Worm (Caenorhabditis elegans) whole organism, late embryonic: ENCODE measurements around the gene T16A9.3.
A peak's percentile ranks its signal among the peaks of the same experiment; 100 is the strongest.

Source experiments
- C08G9.2 ChIP-seq: sonication (generic microtip); optimal IDR thresholded peaks from 2 replicates; lab custom pipeline; 2016; ENCODE audit warnings: mild to moderate bottlenecking, missing genetic modification characterization, moderate library complexity, missing compliant biosample characterization
- F13H6.1 ChIP-seq: sonication (generic microtip); optimal IDR thresholded peaks from 2 replicates; lab custom pipeline; 2016; ENCODE audit warnings: missing genetic modification characterization, missing compliant biosample characterization
- K02D7.2 ChIP-seq: sonication (generic microtip); optimal IDR thresholded peaks from 2 replicates; lab custom pipeline; 2017; ENCODE audit warnings: mild to moderate bottlenecking, missing genetic modification characterization, missing compliant biosample characterization
- T23F11.4 ChIP-seq: fragments of 200-800 bp; sonication (Bioruptor generic); optimal IDR thresholded peaks from 2 replicates; lab custom pipeline; 2018; ENCODE audit warnings: mild to moderate bottlenecking, missing genetic modification characterization, missing compliant biosample characterization
- ahr-1 ChIP-seq: sonication (generic microtip); optimal IDR thresholded peaks from 2 replicates; lab custom pipeline; 2016; ENCODE audit warnings: missing genetic modification characterization, missing compliant biosample characterization
- ceh-18 ChIP-seq: sonication (generic microtip); optimal IDR thresholded peaks from 2 replicates; lab custom pipeline; 2016; ENCODE audit warnings: missing genetic modification characterization, missing compliant biosample characterization
- ceh-2 ChIP-seq: sonication (generic microtip); optimal IDR thresholded peaks from 2 replicates; lab custom pipeline; 2016; ENCODE audit warnings: missing genotype, missing genetic modification characterization, missing compliant biosample characterization
- ceh-30 ChIP-seq: fragments of 150-350 bp; optimal IDR thresholded peaks from 2 replicates; lab custom pipeline; 2014; ENCODE audit warnings: missing biosample characterization, missing genetic modification characterization
- ceh-31 ChIP-seq: sonication (generic microtip); optimal IDR thresholded peaks from 2 replicates; lab custom pipeline; 2016; ENCODE audit warnings: missing genetic modification characterization, missing compliant biosample characterization
- ceh-34 ChIP-seq: sonication (generic microtip); optimal IDR thresholded peaks from 2 replicates; lab custom pipeline; 2016; ENCODE audit warnings: mild to moderate bottlenecking, missing genetic modification characterization, missing compliant biosample characterization
- ceh-48 ChIP-seq: sonication (generic microtip); optimal IDR thresholded peaks from 2 replicates; lab custom pipeline; 2016; ENCODE audit warnings: missing genetic modification characterization, inconsistent platforms, missing compliant biosample characterization
- ceh-6 ChIP-seq: fragments of 200-800 bp; sonication (Bioruptor generic); optimal IDR thresholded peaks from 2 replicates; lab custom pipeline; 2018; ENCODE audit warnings: mild to moderate bottlenecking, missing genetic modification characterization, missing compliant biosample characterization
- che-1 ChIP-seq: sonication (generic microtip); optimal IDR thresholded peaks from 2 replicates; lab custom pipeline; 2016; ENCODE audit warnings: mild to moderate bottlenecking, missing genetic modification characterization, missing compliant biosample characterization
- dmd-4 ChIP-seq: sonication (generic microtip); optimal IDR thresholded peaks from 2 replicates; lab custom pipeline; 2016; ENCODE audit warnings: borderline replicate concordance, missing genetic modification characterization, missing compliant biosample characterization
- dve-1 ChIP-seq: sonication (generic microtip); optimal IDR thresholded peaks from 2 replicates; lab custom pipeline; 2017; ENCODE audit warnings: antibody characterized with exemption, mild to moderate bottlenecking, missing genetic modification characterization, missing compliant biosample characterization
- elt-2 ChIP-seq: sonication (generic microtip); optimal IDR thresholded peaks from 2 replicates; lab custom pipeline; 2016; ENCODE audit warnings: missing genetic modification reagents, missing genetic modification characterization, missing compliant biosample characterization
- fkh-10 ChIP-seq: fragments of 150-350 bp; optimal IDR thresholded peaks from 2 replicates; lab custom pipeline; 2014; ENCODE audit warnings: missing biosample characterization, missing genetic modification reagents, missing genetic modification characterization
- fkh-6 ChIP-seq: sonication (generic microtip); optimal IDR thresholded peaks from 2 replicates; lab custom pipeline; 2016; ENCODE audit warnings: missing genetic modification characterization, missing compliant biosample characterization
- hlh-15 ChIP-seq: sonication (generic microtip); optimal IDR thresholded peaks from 2 replicates; lab custom pipeline; 2016; ENCODE audit warnings: missing genetic modification characterization, missing compliant biosample characterization
- hlh-6 ChIP-seq: sonication (generic microtip); optimal IDR thresholded peaks from 2 replicates; lab custom pipeline; 2016; ENCODE audit warnings: missing genotype, missing genetic modification characterization, missing compliant biosample characterization
- lim-6 ChIP-seq: sonication (generic microtip); optimal IDR thresholded peaks from 2 replicates; lab custom pipeline; 2016; ENCODE audit warnings: missing genetic modification characterization, missing compliant biosample characterization
- mec-3 ChIP-seq: sonication (generic microtip); optimal IDR thresholded peaks from 2 replicates; lab custom pipeline; 2016; ENCODE audit warnings: borderline replicate concordance, missing genetic modification characterization, missing compliant biosample characterization
- nfya-1 ChIP-seq: sonication (generic microtip); optimal IDR thresholded peaks from 2 replicates; lab custom pipeline; 2017; ENCODE audit warnings: missing genetic modification characterization, mild to moderate bottlenecking, missing compliant biosample characterization, antibody characterized with exemption, moderate library complexity
- nhr-11 ChIP-seq: fragments of 150-350 bp; optimal IDR thresholded peaks from 2 replicates; lab custom pipeline; 2014; ENCODE audit warnings: missing biosample characterization, missing genetic modification characterization
- npax-4 ChIP-seq: sonication (generic microtip); optimal IDR thresholded peaks from 2 replicates; lab custom pipeline; 2016; ENCODE audit warnings: missing genetic modification characterization, missing compliant biosample characterization
- pag-3 ChIP-seq: sonication (generic microtip); optimal IDR thresholded peaks from 2 replicates; lab custom pipeline; 2016; ENCODE audit warnings: missing compliant biosample characterization, missing genetic modification characterization, borderline replicate concordance
- pha-2 ChIP-seq: sonication (generic microtip); optimal IDR thresholded peaks from 2 replicates; lab custom pipeline; 2017; ENCODE audit warnings: mild to moderate bottlenecking, missing genetic modification characterization, missing compliant biosample characterization
- pqm-1 ChIP-seq: sonication (generic microtip); optimal IDR thresholded peaks from 2 replicates; lab custom pipeline; 2016; ENCODE audit warnings: missing genetic modification characterization, missing compliant biosample characterization
- ref-2 ChIP-seq: sonication (generic microtip); optimal IDR thresholded peaks from 2 replicates; lab custom pipeline; 2016; ENCODE audit warnings: missing genetic modification characterization, missing compliant biosample characterization
- rnt-1 ChIP-seq: sonication (generic microtip); optimal IDR thresholded peaks from 2 replicates; lab custom pipeline; 2016; ENCODE audit warnings: missing genetic modification characterization, missing compliant biosample characterization
- sdc-2 ChIP-seq: sonication (generic microtip); optimal IDR thresholded peaks from 2 replicates; lab custom pipeline; 2016; ENCODE audit warnings: missing genotype, missing genetic modification characterization, missing compliant biosample characterization
- sox-2 ChIP-seq: fragments of 200-800 bp; sonication (Bioruptor generic); IDR thresholded peaks from 2 replicates; pipeline ENCODE4 v1.3.6; 2022; ENCODE audit warnings: missing genetic modification reagents, missing genetic modification characterization, missing compliant biosample characterization
- syd-9 ChIP-seq: sonication (generic microtip); optimal IDR thresholded peaks from 2 replicates; lab custom pipeline; 2016; ENCODE audit warnings: mild to moderate bottlenecking, missing genetic modification characterization, moderate library complexity, missing compliant biosample characterization
- tbx-2 ChIP-seq: sonication (generic microtip); optimal IDR thresholded peaks from 2 replicates; lab custom pipeline; 2016; ENCODE audit warnings: missing genetic modification characterization, missing compliant biosample characterization
- unc-3 ChIP-seq, 2 experiments: fragments of 200-800 bp in 1 of 2; sonication (Bioruptor generic) in 1 of 2; sonication (generic microtip) in 1 of 2; conservative IDR thresholded peaks in 1 of 2; optimal IDR thresholded peaks in 1 of 2; 2 replicates each; pipeline versions ENCODE4 v1.3.6 to Lab custom; 2016 to 2022; ENCODE audit warnings: missing compliant biosample characterization in 2 of 2, missing genetic modification characterization in 2 of 2, missing genetic modification reagents in 1 of 2
- unc-42 ChIP-seq: sonication (generic microtip); optimal IDR thresholded peaks from 2 replicates; lab custom pipeline; 2016; ENCODE audit warnings: missing genotype, missing genetic modification characterization, missing compliant biosample characterization
- unc-55 ChIP-seq: sonication (generic microtip); optimal IDR thresholded peaks from 2 replicates; lab custom pipeline; 2017; ENCODE audit warnings: missing biosample characterization, missing genetic modification reagents, missing genetic modification characterization
- ztf-16 ChIP-seq: sonication (generic microtip); optimal IDR thresholded peaks from 2 replicates; lab custom pipeline; 2017; ENCODE audit warnings: missing genetic modification characterization, missing compliant biosample characterization

Gene T16A9.3

ce11 chrV:14192870-14193269, 12.4 kb upstream of the T16A9.3 start:
- TF ChIP-seq ceh-30 (tag; lab: Kevin White, UChicago) (no peak), sdc-2 (tag; lab: Kevin White, UChicago) (no peak), ahr-1 (tag; lab: Kevin White, UChicago) (no peak), ceh-34 (no peak), C08G9.2 (no peak), F13H6.1 (tag; lab: Kevin White, UChicago) (no peak), lim-6 (tag; lab: Kevin White, UChicago) (no peak), sox-2 (no peak), che-1 (no peak), npax-4 (no peak), syd-9 (tag; lab: Kevin White, UChicago) (no peak), pag-3 (no peak), ref-2 (tag; lab: Kevin White, UChicago) (no peak)

- TF ChIP-seq ceh-18 (tag; lab: Kevin White, UChicago): peak; percentile 53
- peak; percentile 25 for TF ChIP-seq nfya-1
- TF ChIP-seq fkh-10 (GFP tag; lab: Kevin White, UChicago): no peak
- TF ChIP-seq unc-55 (GFP tag; lab: Kevin White, UChicago): peak; percentile 55
- TF ChIP-seq ceh-31 (tag; lab: Kevin White, UChicago): peak; percentile 54
- TF ChIP-seq pqm-1 (tag; lab: Kevin White, UChicago): peak; percentile 11
- TF ChIP-seq elt-2: no peak
- no peak for TF ChIP-seq K02D7.2 (tag; lab: Kevin White, UChicago)
- no peak for TF ChIP-seq nhr-11 (tag; lab: Kevin White, UChicago)
- no peak for TF ChIP-seq ceh-34
- TF ChIP-seq mec-3 (tag; lab: Kevin White, UChicago): no peak
- TF ChIP-seq T23F11.4 (GFP tag; lab: Kevin White, UChicago): no peak
- peak; percentile 44 for TF ChIP-seq tbx-2
- TF ChIP-seq syd-9 (tag; lab: Kevin White, UChicago): no peak
- no peak for TF ChIP-seq fkh-6 (tag; lab: Kevin White, UChicago)
- no peak for TF ChIP-seq lim-6 (tag; lab: Kevin White, UChicago)
- TF ChIP-seq unc-42 (tag; lab: Kevin White, UChicago): peak; percentile 48
- no peak for TF ChIP-seq pha-2 (tag; lab: Kevin White, UChicago)
- peak; percentile 8 for TF ChIP-seq dve-1 (tag; lab: Kevin White, UChicago)
- TF ChIP-seq ceh-6 (GFP tag; lab: Kevin White, UChicago): no peak
These were observed 11.9 kb upstream of the T16A9.3 start, which contains the start of gene atfs-1 for ce11 chrV:14193451-14193850. Gene atfs-1, plus strand, starts transcription at chrV:14193663.

- TF ChIP-seq ceh-34 (no peak), ceh-2 (tag; lab: Kevin White, UChicago) (no peak), tbx-2 (no peak), ztf-16 (tag; lab: Kevin White, UChicago) (no peak), elt-2 (no peak), npax-4 (no peak), unc-3 (GFP tag; conservative IDR thresholded peaks at IDR 0.05; lab: Robert Waterston, UW) (no peak), unc-3 (tag; optimal IDR thresholded peaks at IDR 0.05; lab: Kevin White, UChicago) (no peak), ref-2 (tag; lab: Kevin White, UChicago) (no peak), fkh-10 (GFP tag; lab: Kevin White, UChicago) (no peak), hlh-6 (tag; lab: Kevin White, UChicago) (no peak), pqm-1 (tag; lab: Kevin White, UChicago) (no peak), dmd-4 (no peak), rnt-1 (no peak), ceh-48 (tag; lab: Kevin White, UChicago) (no peak), syd-9 (tag; lab: Kevin White, UChicago) (no peak), hlh-15 (tag; lab: Kevin White, UChicago) (no peak)
- TF ChIP-seq, all 69 proteins: peak for 0
These were observed 10.8 kb upstream of the T16A9.3 start for ce11 chrV:14194514-14194913.
